Fruit fly (Drosophila melanogaster) whole organism, embryonic: ENCODE measurements around the gene Rip11.

ENCODE experiments used
- B-H2 ChIP-seq: fragments of 200-800 bp; sonication (Bioruptor generic); optimal IDR thresholded peaks from 2 replicates; lab custom pipeline; 2018; ENCODE audit warnings: missing biosample characterization, mild to moderate bottlenecking, missing genetic modification characterization
- CG10147 ChIP-seq: fragments of 200-800 bp; sonication (Bioruptor generic); optimal IDR thresholded peaks from 2 replicates; lab custom pipeline; 2019; ENCODE audit warnings: missing biosample characterization, mild to moderate bottlenecking, missing genetic modification characterization, moderate library complexity
- CG10267 ChIP-seq: fragments of 200-800 bp; sonication (Bioruptor generic); optimal IDR thresholded peaks from 2 replicates; lab custom pipeline; 2018; ENCODE audit warnings: missing biosample characterization, mild to moderate bottlenecking, missing genetic modification characterization, moderate library complexity
- CG10959 ChIP-seq: fragments of 200-800 bp; sonication (Bioruptor generic); IDR thresholded peaks from 2 replicates; pipeline ENCODE4 v1.3.6; 2022; ENCODE audit warnings: missing biosample characterization, missing genetic modification characterization
- CG11093 ChIP-seq: fragments of 200-800 bp; sonication (Bioruptor generic); IDR thresholded peaks from 3 replicates; pipeline ENCODE4 v1.3.6; 2022; ENCODE audit warnings: missing biosample characterization, missing genetic modification characterization
- CG11247 ChIP-seq: fragments of 200-800 bp; sonication (Bioruptor generic); IDR thresholded peaks from 2 replicates; pipeline ENCODE4 v1.3.6; 2022; ENCODE audit warnings: missing biosample characterization, missing genetic modification characterization
- CG13287 ChIP-seq: fragments of 200-800 bp; sonication (Bioruptor generic); IDR thresholded peaks from 2 replicates; pipeline ENCODE4 v1.3.6; 2022; ENCODE audit warnings: missing biosample characterization, missing genetic modification characterization; ENCODE audit not compliant: partially characterized antibody
- CG13624 ChIP-seq: fragments of 200-800 bp; sonication (Bioruptor generic); optimal IDR thresholded peaks from 2 replicates; lab custom pipeline; 2016; ENCODE audit warnings: missing biosample characterization, missing genetic modification characterization
- CG15011 ChIP-seq: fragments of 200-800 bp; sonication (Bioruptor generic); optimal IDR thresholded peaks from 3 replicates; lab custom pipeline; 2018; ENCODE audit warnings: missing biosample characterization, mild to moderate bottlenecking, missing genetic modification characterization
- CG1647 ChIP-seq: fragments of 200-800 bp; sonication (Bioruptor generic); optimal IDR thresholded peaks from 3 replicates; lab custom pipeline; 2016; ENCODE audit warnings: missing biosample characterization, missing genetic modification characterization
- CG16863 ChIP-seq: fragments of 200-800 bp; sonication (Bioruptor generic); optimal IDR thresholded peaks from 3 replicates; lab custom pipeline; 2016; ENCODE audit warnings: missing biosample characterization, missing genetic modification characterization
- CG17568 ChIP-seq: fragments of 200-800 bp; sonication (Bioruptor generic); optimal IDR thresholded peaks from 2 replicates; lab custom pipeline; 2018; ENCODE audit warnings: missing biosample characterization, mild to moderate bottlenecking, missing genetic modification characterization, moderate library complexity
- CG18262 ChIP-seq: fragments of 200-800 bp; optimal IDR thresholded peaks from 3 replicates; lab custom pipeline; 2019; ENCODE audit warnings: missing biosample characterization, mild to moderate bottlenecking, missing genetic modification characterization, moderate library complexity
- CG18599 ChIP-seq: fragments of 200-800 bp; sonication (Bioruptor generic); optimal IDR thresholded peaks from 3 replicates; lab custom pipeline; 2017; ENCODE audit warnings: missing biosample characterization, missing genetic modification characterization, mild to moderate bottlenecking, moderate library complexity, missing genetic modification reagents
- CG2120 ChIP-seq: fragments of 200-800 bp; sonication (Bioruptor generic); optimal IDR thresholded peaks from 3 replicates; lab custom pipeline; 2016; ENCODE audit warnings: missing biosample characterization, missing genetic modification characterization
- CG34224 ChIP-seq: fragments of 200-800 bp; sonication (Bioruptor generic); IDR thresholded peaks from 3 replicates; pipeline ENCODE4 v1.3.6; 2022; ENCODE audit warnings: missing biosample characterization, missing genetic modification characterization; ENCODE audit not compliant: partially characterized antibody
- CG4404 ChIP-seq: fragments of 200-800 bp; sonication (Bioruptor generic); IDR thresholded peaks from 2 replicates; pipeline ENCODE4 v1.3.6; 2022; ENCODE audit warnings: missing biosample characterization, missing genetic modification characterization
- CG5180 ChIP-seq: fragments of 200-800 bp; sonication (Bioruptor generic); optimal IDR thresholded peaks from 3 replicates; lab custom pipeline; 2017; ENCODE audit warnings: missing biosample characterization, missing genetic modification characterization, mild to moderate bottlenecking, moderate library complexity, missing genetic modification reagents
- CG8281 ChIP-seq: fragments of 200-800 bp; sonication (Bioruptor generic); optimal IDR thresholded peaks from 2 replicates; lab custom pipeline; 2018; ENCODE audit warnings: missing biosample characterization, mild to moderate bottlenecking, missing genetic modification characterization, moderate library complexity
- CG8944 ChIP-seq: fragments of 200-800 bp; sonication (Bioruptor generic); optimal IDR thresholded peaks from 3 replicates; lab custom pipeline; 2016; ENCODE audit warnings: missing biosample characterization, missing genetic modification characterization
- CrebB ChIP-seq: fragments of 200-800 bp; sonication (Bioruptor generic); optimal IDR thresholded peaks from 3 replicates; lab custom pipeline; 2018; ENCODE audit warnings: missing biosample characterization, mild to moderate bottlenecking, missing genetic modification characterization
- Dad ChIP-seq: fragments of 200-800 bp; sonication (Bioruptor generic); optimal IDR thresholded peaks from 3 replicates; lab custom pipeline; 2016; ENCODE audit warnings: missing biosample characterization, missing genetic modification characterization
- Dbx ChIP-seq: fragments of 200-800 bp; sonication (Bioruptor generic); IDR thresholded peaks from 3 replicates; pipeline ENCODE4 v1.3.6; 2022; ENCODE audit warnings: missing biosample characterization, missing genetic modification characterization
- Fer2 ChIP-seq: fragments of 200-800 bp; sonication (Bioruptor generic); optimal IDR thresholded peaks from 2 replicates; lab custom pipeline; 2018; ENCODE audit warnings: missing biosample characterization, mild to moderate bottlenecking, missing genetic modification characterization, moderate library complexity
- Hmr ChIP-seq: fragments of 200-800 bp; sonication (Bioruptor generic); optimal IDR thresholded peaks from 3 replicates; lab custom pipeline; 2017; ENCODE audit warnings: mild to moderate bottlenecking, missing biosample characterization, missing genetic modification reagents, missing genetic modification characterization
- Hr39 ChIP-seq: fragments of >200 bp; optimal IDR thresholded peaks from 2 replicates; lab custom pipeline; 2017
- Hr51 ChIP-seq, 2 experiments: fragments of 200-800 bp; sonication (Bioruptor generic); optimal IDR thresholded peaks; 2 replicates in 1 of 2; 3 replicates in 1 of 2; lab custom pipeline; 2016 to 2018; ENCODE audit warnings: missing biosample characterization in 2 of 2, missing genetic modification characterization in 2 of 2, mild to moderate bottlenecking in 1 of 2, moderate library complexity in 1 of 2
- MBD-R2 ChIP-seq: fragments of 200-800 bp; sonication (Bioruptor generic); IDR thresholded peaks from 2 replicates; pipeline ENCODE4 v1.3.6; 2022; ENCODE audit warnings: missing biosample characterization, missing genetic modification characterization
- Ptx1 ChIP-seq: fragments of 200-800 bp; sonication (Bioruptor generic); IDR thresholded peaks from 2 replicates; pipeline ENCODE4 v1.3.6; 2022; ENCODE audit warnings: missing biosample characterization, missing genetic modification characterization
- Side ChIP-seq: fragments of 200-800 bp; sonication (Bioruptor generic); optimal IDR thresholded peaks from 2 replicates; lab custom pipeline; 2016; ENCODE audit warnings: missing biosample characterization, missing genetic modification characterization
- Stat92E ChIP-seq, 3 experiments: fragments of >200 bp in 2 of 3; fragments of 200-800 bp in 1 of 3; sonication (Bioruptor generic) in 1 of 3; optimal IDR thresholded peaks; 2 replicates each; lab custom pipeline; 2017 to 2019; ENCODE audit warnings: missing biosample characterization in 3 of 3, missing genetic modification characterization in 3 of 3, mild to moderate bottlenecking in 1 of 3, moderate library complexity in 1 of 3
- Taf1 ChIP-seq: fragments of 200-800 bp; sonication (Bioruptor generic); IDR thresholded peaks from 2 replicates; pipeline ENCODE4 v1.3.6; 2022; ENCODE audit warnings: missing biosample characterization, missing genetic modification characterization
- YL-1 ChIP-seq: fragments of 200-800 bp; sonication (Bioruptor generic); optimal IDR thresholded peaks from 3 replicates; lab custom pipeline; 2017; ENCODE audit warnings: missing biosample characterization, mild to moderate bottlenecking, missing genetic modification characterization
- chinmo ChIP-seq: fragments of 200-800 bp; sonication (Bioruptor generic); IDR thresholded peaks from 4 replicates; pipeline ENCODE4 v1.3.6; 2022; ENCODE audit warnings: missing biosample characterization, missing genetic modification characterization; ENCODE audit not compliant: partially characterized antibody
- crc ChIP-seq: fragments of 200-800 bp; sonication (Bioruptor generic); optimal IDR thresholded peaks from 2 replicates; lab custom pipeline; 2016; ENCODE audit warnings: missing biosample characterization, missing genetic modification characterization
- croc ChIP-seq: fragments of 200-800 bp; sonication (Bioruptor generic); conservative IDR thresholded peaks from 3 replicates; pipeline ENCODE4 v1.3.6; 2022; ENCODE audit warnings: missing biosample characterization, missing genetic modification characterization
- crol ChIP-seq: fragments of 200-800 bp; sonication (Bioruptor generic); IDR thresholded peaks from 2 replicates; pipeline ENCODE4 v1.3.6; 2022; ENCODE audit warnings: missing biosample characterization, missing genetic modification characterization
- ken ChIP-seq: fragments of 200-800 bp; sonication (Bioruptor generic); IDR thresholded peaks from 3 replicates; pipeline ENCODE4 v1.3.6; 2022; ENCODE audit warnings: missing biosample characterization, missing genetic modification characterization
- lmd ChIP-seq: fragments of 200-800 bp; sonication (Bioruptor generic); IDR thresholded peaks from 2 replicates; pipeline ENCODE4 v1.3.6; 2022; ENCODE audit warnings: missing biosample characterization, missing genetic modification characterization
- maf-S ChIP-seq: fragments of 200-800 bp; sonication (Bioruptor generic); optimal IDR thresholded peaks from 2 replicates; lab custom pipeline; 2016; ENCODE audit warnings: missing biosample characterization, missing genetic modification characterization
- nmo ChIP-seq: fragments of 200-800 bp; sonication (Bioruptor generic); optimal IDR thresholded peaks from 2 replicates; lab custom pipeline; 2018; ENCODE audit warnings: missing biosample characterization, mild to moderate bottlenecking, missing genetic modification characterization, moderate library complexity
- pzg ChIP-seq: fragments of 200-800 bp; sonication (Bioruptor generic); optimal IDR thresholded peaks from 3 replicates; lab custom pipeline; 2018; ENCODE audit warnings: missing biosample characterization, mild to moderate bottlenecking, missing genetic modification characterization, moderate library complexity
- ro ChIP-seq: fragments of 200-800 bp; sonication (Bioruptor generic); IDR thresholded peaks from 2 replicates; pipeline ENCODE4 v1.3.6; 2022; ENCODE audit warnings: missing biosample characterization, missing genetic modification characterization
- run ChIP-seq: fragments of 200-800 bp; sonication (Bioruptor generic); optimal IDR thresholded peaks from 3 replicates; lab custom pipeline; 2018; ENCODE audit warnings: missing biosample characterization, mild to moderate bottlenecking, missing genetic modification characterization
- scrt ChIP-seq: fragments of 200-800 bp; sonication (Bioruptor generic); optimal IDR thresholded peaks from 2 replicates; lab custom pipeline; 2018; ENCODE audit warnings: missing biosample characterization, mild to moderate bottlenecking, missing genetic modification characterization, moderate library complexity
- sd ChIP-seq: fragments of 200-800 bp; sonication (Bioruptor generic); optimal IDR thresholded peaks from 3 replicates; lab custom pipeline; 2018; ENCODE audit warnings: missing biosample characterization, mild to moderate bottlenecking, missing genetic modification characterization, moderate library complexity
- shn ChIP-seq: fragments of 200-800 bp; sonication (Bioruptor generic); optimal IDR thresholded peaks from 3 replicates; lab custom pipeline; 2016; ENCODE audit warnings: missing biosample characterization, missing genetic modification characterization
- sob ChIP-seq: fragments of 200-800 bp; sonication (Bioruptor generic); IDR thresholded peaks from 2 replicates; pipeline ENCODE4 v1.3.6; 2022; ENCODE audit warnings: missing biosample characterization, missing genetic modification characterization
- tgo ChIP-seq: fragments of 200-800 bp; sonication (Bioruptor generic); IDR thresholded peaks from 3 replicates; pipeline ENCODE4 v1.3.6; 2022; ENCODE audit warnings: missing biosample characterization, missing genetic modification characterization
- tna ChIP-seq: fragments of 200-800 bp; sonication (Bioruptor generic); IDR thresholded peaks from 2 replicates; pipeline ENCODE4 v1.3.6; 2022; ENCODE audit warnings: missing biosample characterization, missing genetic modification characterization; ENCODE audit not compliant: partially characterized antibody
- wek ChIP-seq: fragments of 200-800 bp; sonication (Bioruptor generic); optimal IDR thresholded peaks from 3 replicates; lab custom pipeline; 2018; ENCODE audit warnings: missing biosample characterization, mild to moderate bottlenecking, missing genetic modification characterization, moderate library complexity

Gene Rip11

DNA sequence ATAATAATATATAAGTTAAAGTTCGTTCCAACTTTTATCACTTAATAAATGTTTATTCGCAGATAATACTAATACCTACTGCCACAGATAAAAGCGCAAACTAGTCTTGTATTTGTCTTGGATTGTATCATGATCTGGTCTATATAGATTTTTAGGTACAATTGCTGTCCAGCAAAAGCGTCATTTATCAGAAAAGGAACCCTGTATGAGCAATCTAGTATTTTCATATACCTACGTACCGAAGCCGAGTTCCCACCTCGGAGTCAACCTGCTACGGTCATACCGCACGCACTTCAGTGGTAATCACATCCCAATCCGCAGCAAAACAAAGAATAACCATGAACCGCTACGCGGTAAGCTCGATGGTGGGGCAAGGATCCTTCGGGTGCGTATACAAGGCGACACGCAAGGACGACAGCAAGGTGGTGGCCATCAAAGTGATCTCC lies 10.1 kb upstream of the Rip11 start, which contains the start of gene fu (continued):
- TF ChIP-seq sd (tag; lab: Kevin White, UChicago): no peak
- no peak for TF ChIP-seq CG1647 (GFP tag; lab: Kevin White, UChicago)
- TF ChIP-seq Fer2 (tag; lab: Kevin White, UChicago): no peak
- TF ChIP-seq MBD-R2 (GFP tag; lab: Robert Waterston, UW): peak; percentile 74
- no peak for TF ChIP-seq ro
- no peak for TF ChIP-seq Ptx1
- peak; percentile 11 for TF ChIP-seq CG18262 (tag; lab: Kevin White, UChicago)
- TF ChIP-seq CG4404 (GFP tag; lab: Robert Waterston, UW): no peak
- TF ChIP-seq CG8281 (tag; lab: Kevin White, UChicago): no peak
- no peak for TF ChIP-seq CG8944 (GFP tag; lab: Kevin White, UChicago)
- peak; percentile 55 for TF ChIP-seq Hmr (GFP tag; lab: Kevin White, UChicago)
- peak; percentile 47 for TF ChIP-seq CG10267 (tag; lab: Kevin White, UChicago)
- TF ChIP-seq Taf1 (GFP tag; lab: Robert Waterston, UW): no peak
- TF ChIP-seq run (tag; lab: Kevin White, UChicago): no peak
- no peak for TF ChIP-seq croc
- TF ChIP-seq Dbx (GFP tag; lab: Robert Waterston, UW): no peak
- no peak for TF ChIP-seq CG10959 (GFP tag; lab: Robert Waterston, UW)
- no peak for TF ChIP-seq ken (GFP tag; lab: Robert Waterston, UW)
- TF ChIP-seq CG15011 (GFP tag; lab: Kevin White, UChicago): no peak
- no peak for TF ChIP-seq scrt (GFP tag; lab: Kevin White, UChicago)
- no peak for TF ChIP-seq maf-S (GFP tag; lab: Kevin White, UChicago)
- TF ChIP-seq chinmo (GFP tag; lab: Robert Waterston, UW): 0 out of 4 replicates have a peak, but pooled peaks have one; percentile 51
- no peak for TF ChIP-seq shn (GFP tag; lab: Kevin White, UChicago)
- TF ChIP-seq CG18599 (GFP tag; lab: Kevin White, UChicago): no peak
- peak; percentile 10; the same call in 1 of the 2 replicates for TF ChIP-seq CG13287 (GFP tag; lab: Robert Waterston, UW)
- TF ChIP-seq CG17568: no peak
- no peak for TF ChIP-seq tna (GFP tag; lab: Robert Waterston, UW)
- TF ChIP-seq CG16863 (GFP tag; lab: Kevin White, UChicago): no peak
- peak; percentile 14 for TF ChIP-seq CG5180 (GFP tag; lab: Kevin White, UChicago)
- peak; percentile 13 for TF ChIP-seq nmo (GFP tag; lab: Kevin White, UChicago)
- no peak for TF ChIP-seq wek
- no peak for TF ChIP-seq Dad (GFP tag; lab: Kevin White, UChicago)
- no peak for TF ChIP-seq B-H2 (GFP tag; lab: Kevin White, UChicago)
- no peak for TF ChIP-seq CG11093 (GFP tag; lab: Robert Waterston, UW)
- TF ChIP-seq pzg (GFP tag; lab: Kevin White, UChicago): peak; percentile 36
- TF ChIP-seq Hr39 (lab: Kevin White, UChicago): no peak
- no peak for TF ChIP-seq CG13624
- TF ChIP-seq crc: no peak
- no peak for TF ChIP-seq Side (GFP tag; lab: Kevin White, UChicago)
- TF ChIP-seq CrebB (tag; lab: Kevin White, UChicago): no peak
- TF ChIP-seq Hr51 (GFP tag; optimal IDR thresholded peaks at IDR 0.05; lab: Kevin White, UChicago): peak in 1 of 2 experiments; percentile 31
- no peak for TF ChIP-seq sob (GFP tag; lab: Robert Waterston, UW)
- no peak for TF ChIP-seq lmd (GFP tag; lab: Robert Waterston, UW)
- TF ChIP-seq CG10147: peak; percentile 10
- TF ChIP-seq CG11247 (GFP tag; lab: Robert Waterston, UW): no peak
- peak; percentile 2 for TF ChIP-seq YL-1
- peak; percentile 6 for TF ChIP-seq CG2120
- TF ChIP-seq Stat92E (GFP tag; optimal IDR thresholded peaks at IDR 0.05; lab: Kevin White, UChicago): no peak
- no peak for TF ChIP-seq tgo (GFP tag; lab: Robert Waterston, UW)
- no peak for TF ChIP-seq crol (GFP tag; lab: Robert Waterston, UW)
- TF ChIP-seq CG34224: no peak
